Worm (Caenorhabditis elegans): ENCODE data around the gene bath-44.

- TF ChIP-seq ref-1 (GFP tag; conservative IDR thresholded peaks at IDR 0.05) = no peak
- no peak for TF ChIP-seq cog-1 (tag; optimal IDR thresholded peaks at IDR 0.05)
- no peak for TF ChIP-seq flt-1 (GFP tag; IDR thresholded peaks at IDR 0.05)
- TF ChIP-seq tab-1 (GFP tag; IDR thresholded peaks at IDR 0.05) = no peak
- TF ChIP-seq ztf-23 (GFP tag; IDR thresholded peaks at IDR 0.05) = no peak
- TF ChIP-seq med-1 (GFP tag; optimal IDR thresholded peaks at IDR 0.05; ENCODE audit: insufficient read depth) = no peak
- TF ChIP-seq ztf-29 (GFP tag; IDR thresholded peaks at IDR 0.05) = no peak
Observed at ce11 chrII:7404001-7404400, 9.2 kb downstream of the bath-44 start.
